Worm (Caenorhabditis elegans) whole organism, L4 larva: ENCODE data around the gene smc-5.

Experiments used
- ama-1 ChIP-seq: fragments of 150-350 bp; optimal IDR thresholded peaks from 2 replicates; lab custom pipeline; 2014; ENCODE audit warnings: inconsistent platforms, mixed read lengths
- pqm-1 ChIP-seq: sonication (generic microtip); optimal IDR thresholded peaks from 2 replicates; lab custom pipeline; 2017; ENCODE audit warnings: missing biosample characterization, missing genetic modification characterization
- zag-1 ChIP-seq: fragments of 150-350 bp; optimal IDR thresholded peaks from 2 replicates; lab custom pipeline; 2014; ENCODE audit warnings: missing biosample characterization, missing genetic modification characterization

- TF ChIP-seq zag-1 (tag; lab: Kevin White, UChicago) = no peak
- no peak for TF ChIP-seq ama-1
- TF ChIP-seq pqm-1 (tag; lab: Kevin White, UChicago) = no peak
These were observed 29.8 kb downstream of the smc-5 start, which contains the start of gene pld-1 for ce11 chrII:5091640-5092243.
